Worm (Caenorhabditis elegans) whole organism, L4 larva: ENCODE data around the gene B0513.90.

ENCODE experiments used
- D1046.2 ChIP-seq: fragments of 200-800 bp; sonication (Bioruptor generic); IDR thresholded peaks from 2 replicates; pipeline ENCODE4 v1.3.6; 2022; ENCODE audit warnings: missing genetic modification characterization, missing compliant biosample characterization
- F26F4.8 ChIP-seq: fragments of 200-800 bp; sonication (Bioruptor generic); conservative IDR thresholded peaks from 2 replicates; pipeline ENCODE4 v1.3.6; 2022; ENCODE audit warnings: missing genetic modification characterization, missing compliant biosample characterization
- F37D6.2 ChIP-seq: sonication (generic microtip); optimal IDR thresholded peaks from 2 replicates; lab custom pipeline; 2016; ENCODE audit warnings: mild to moderate bottlenecking, missing genetic modification characterization, missing compliant biosample characterization
- F49E8.2 ChIP-seq: sonication (generic microtip); optimal IDR thresholded peaks from 2 replicates; lab custom pipeline; 2016; ENCODE audit warnings: missing compliant biosample characterization, mild to moderate bottlenecking, missing genetic modification characterization, borderline replicate concordance
- R02D3.7 ChIP-seq: fragments of 150-350 bp; sonication (generic microtip); optimal IDR thresholded peaks from 3 replicates; lab custom pipeline; 2014; ENCODE audit warnings: missing biosample characterization, missing genetic modification characterization
- T20F7.1 ChIP-seq: fragments of 200-800 bp; sonication (Bioruptor generic); optimal IDR thresholded peaks from 2 replicates; lab custom pipeline; 2018; ENCODE audit warnings: mild to moderate bottlenecking, missing genetic modification characterization, missing compliant biosample characterization
- Y75B8A.6 ChIP-seq: fragments of 200-800 bp; sonication (Bioruptor generic); IDR thresholded peaks from 2 replicates; pipeline ENCODE4 v1.3.6; 2022; ENCODE audit warnings: missing genetic modification reagents, missing genetic modification characterization, missing compliant biosample characterization
- aly-2 ChIP-seq: sonication (generic microtip); optimal IDR thresholded peaks from 2 replicates; lab custom pipeline; 2018; ENCODE audit warnings: missing biosample characterization, missing genetic modification characterization
- ama-1 ChIP-seq: fragments of 150-350 bp; optimal IDR thresholded peaks from 2 replicates; lab custom pipeline; 2014; ENCODE audit warnings: inconsistent platforms, mixed read lengths
- ceh-20 ChIP-seq: fragments of 200-800 bp; sonication (Bioruptor generic); IDR thresholded peaks from 2 replicates; pipeline ENCODE4 v1.3.6; 2022; ENCODE audit warnings: missing genetic modification reagents, missing genetic modification characterization, missing compliant biosample characterization
- ceh-28 ChIP-seq: fragments of 150-350 bp; optimal IDR thresholded peaks from 2 replicates; lab custom pipeline; 2014; ENCODE audit warnings: missing biosample characterization, missing genetic modification reagents, missing genetic modification characterization
- daf-16 ChIP-seq, 3 experiments: sonication (generic microtip); optimal IDR thresholded peaks; 2 replicates each; lab custom pipeline; 2016 to 2017; ENCODE audit warnings: missing genetic modification characterization in 3 of 3, missing genetic modification reagents in 3 of 3, mild to moderate bottlenecking in 2 of 3, missing compliant biosample characterization in 2 of 3, missing biosample characterization in 1 of 3, moderate library complexity in 1 of 3
- daf-19 ChIP-seq: fragments of 200-800 bp; sonication (Bioruptor generic); conservative IDR thresholded peaks from 2 replicates; pipeline ENCODE4 v1.3.6; 2022; ENCODE audit warnings: missing genetic modification characterization, missing compliant biosample characterization
- dmd-6 ChIP-seq: fragments of 200-800 bp; sonication (Bioruptor generic); IDR thresholded peaks from 2 replicates; pipeline ENCODE4 v1.3.6; 2022; ENCODE audit warnings: missing genetic modification reagents, missing genetic modification characterization, missing compliant biosample characterization
- dmd-8 ChIP-seq: fragments of 200-800 bp; sonication (Bioruptor generic); IDR thresholded peaks from 2 replicates; pipeline ENCODE4 v1.3.6; 2022; ENCODE audit warnings: missing genetic modification characterization, missing compliant biosample characterization
- dpl-1 ChIP-seq: fragments of 150-350 bp; optimal IDR thresholded peaks from 2 replicates; lab custom pipeline; 2014; ENCODE audit warnings: missing biosample characterization, missing genetic modification reagents, missing genetic modification characterization
- dve-1 ChIP-seq: sonication (generic microtip); optimal IDR thresholded peaks from 2 replicates; lab custom pipeline; 2017; ENCODE audit warnings: antibody characterized with exemption, mild to moderate bottlenecking, missing genetic modification characterization, missing compliant biosample characterization; ENCODE audit not compliant: insufficient read depth
- egl-27 ChIP-seq: sonication (generic microtip); optimal IDR thresholded peaks from 3 replicates; lab custom pipeline; 2017; ENCODE audit warnings: missing biosample characterization, missing genetic modification reagents, missing genetic modification characterization
- hif-1 ChIP-seq, 2 experiments: sonication (generic microtip); optimal IDR thresholded peaks; 2 replicates each; lab custom pipeline; 2016 to 2017; ENCODE audit warnings: missing compliant biosample characterization in 2 of 2, missing genetic modification characterization in 2 of 2, missing genetic modification reagents in 2 of 2, missing genotype in 2 of 2, mild to moderate bottlenecking in 1 of 2
- hlh-11 ChIP-seq: fragments of 200-800 bp; sonication (Bioruptor generic); optimal IDR thresholded peaks from 2 replicates; lab custom pipeline; 2018; ENCODE audit warnings: mild to moderate bottlenecking, missing genetic modification characterization, missing compliant biosample characterization
- hlh-30 ChIP-seq: sonication (generic microtip); optimal IDR thresholded peaks from 2 replicates; lab custom pipeline; 2017; ENCODE audit warnings: antibody characterized with exemption, mild to moderate bottlenecking, missing genetic modification characterization, missing compliant biosample characterization; ENCODE audit not compliant: insufficient read depth
- hmg-1.1 ChIP-seq: fragments of 200-800 bp; sonication (Bioruptor generic); IDR thresholded peaks from 2 replicates; pipeline ENCODE4 v1.3.6; 2022; ENCODE audit warnings: missing genetic modification reagents, missing genetic modification characterization, missing compliant biosample characterization
- lin-29 ChIP-seq: fragments of 200-800 bp; sonication (Bioruptor generic); IDR thresholded peaks from 2 replicates; pipeline ENCODE4 v1.3.6; 2022; ENCODE audit warnings: missing genetic modification reagents, missing genetic modification characterization, missing compliant biosample characterization
- lir-3 ChIP-seq: sonication (generic microtip); optimal IDR thresholded peaks from 2 replicates; lab custom pipeline; 2016; ENCODE audit warnings: mild to moderate bottlenecking, missing genetic modification characterization, missing compliant biosample characterization
- lsy-2 ChIP-seq, 2 experiments: fragments of 150-350 bp in 1 of 2; sonication (generic microtip) in 1 of 2; optimal IDR thresholded peaks; 2 replicates each; lab custom pipeline; 2014 to 2017; ENCODE audit warnings: missing biosample characterization in 2 of 2, missing genetic modification characterization in 2 of 2
- madf-5 ChIP-seq, 2 experiments: fragments of 200-800 bp; sonication (Bioruptor generic); IDR thresholded peaks; 2 replicates each; pipeline ENCODE4 v1.3.6; 2022; ENCODE audit warnings: missing compliant biosample characterization in 2 of 2, missing genetic modification characterization in 2 of 2
- mdl-1 ChIP-seq, 2 experiments: fragments of 150-350 bp in 1 of 2; sonication (generic microtip) in 1 of 2; optimal IDR thresholded peaks; 2 replicates each; lab custom pipeline; 2014 to 2017; ENCODE audit warnings: missing biosample characterization in 2 of 2, missing genetic modification characterization in 2 of 2
- mep-1 ChIP-seq: fragments of 150-350 bp; sonication (generic microtip); optimal IDR thresholded peaks from 3 replicates; lab custom pipeline; 2014; ENCODE audit warnings: missing biosample characterization, missing genetic modification characterization
- mxl-2 ChIP-seq: fragments of 200-800 bp; sonication (Bioruptor generic); conservative IDR thresholded peaks from 2 replicates; pipeline ENCODE4 v1.3.6; 2022; ENCODE audit warnings: missing genetic modification reagents, missing genetic modification characterization, missing compliant biosample characterization
- nhr-11 ChIP-seq: fragments of 150-350 bp; optimal IDR thresholded peaks from 2 replicates; lab custom pipeline; 2014; ENCODE audit warnings: missing biosample characterization, missing genetic modification characterization
- nhr-111 ChIP-seq: fragments of 200-800 bp; sonication (Bioruptor generic); optimal IDR thresholded peaks from 2 replicates; lab custom pipeline; 2018; ENCODE audit warnings: mild to moderate bottlenecking, missing genetic modification characterization, missing compliant biosample characterization
- nhr-237 ChIP-seq: sonication (generic microtip); optimal IDR thresholded peaks from 2 replicates; lab custom pipeline; 2017; ENCODE audit warnings: missing biosample characterization, missing genetic modification characterization
- nhr-48 ChIP-seq: sonication (generic microtip); optimal IDR thresholded peaks from 2 replicates; lab custom pipeline; 2016; ENCODE audit warnings: mild to moderate bottlenecking, missing genetic modification characterization, missing compliant biosample characterization
- pqm-1 ChIP-seq: sonication (generic microtip); optimal IDR thresholded peaks from 2 replicates; lab custom pipeline; 2017; ENCODE audit warnings: missing biosample characterization, missing genetic modification characterization
- rbr-2 ChIP-seq: sonication (generic microtip); optimal IDR thresholded peaks from 2 replicates; lab custom pipeline; 2016; ENCODE audit warnings: missing genotype, missing genetic modification characterization, missing compliant biosample characterization
- set-16 ChIP-seq: fragments of 200-800 bp; sonication (Bioruptor generic); IDR thresholded peaks from 2 replicates; pipeline ENCODE4 v1.3.6; 2022; ENCODE audit warnings: missing genetic modification reagents, missing genetic modification characterization, missing compliant biosample characterization
- snpc-4 ChIP-seq: fragments of 150-350 bp; optimal IDR thresholded peaks from 2 replicates; lab custom pipeline; 2014; ENCODE audit warnings: missing biosample characterization, missing genetic modification characterization
- spr-1 ChIP-seq: sonication (generic microtip); optimal IDR thresholded peaks from 2 replicates; lab custom pipeline; 2016; ENCODE audit warnings: mild to moderate bottlenecking, missing genetic modification characterization, missing compliant biosample characterization
- spr-3 ChIP-seq: fragments of 200-800 bp; sonication (Bioruptor generic); optimal IDR thresholded peaks from 2 replicates; lab custom pipeline; 2018; ENCODE audit warnings: mild to moderate bottlenecking, missing genetic modification characterization, missing compliant biosample characterization
- unc-130 ChIP-seq: sonication (generic microtip); optimal IDR thresholded peaks from 2 replicates; lab custom pipeline; 2016; ENCODE audit warnings: missing genetic modification reagents, missing genetic modification characterization, missing compliant biosample characterization
- unc-39 ChIP-seq: sonication (generic microtip); optimal IDR thresholded peaks from 2 replicates; lab custom pipeline; 2017; ENCODE audit warnings: missing biosample characterization, missing genetic modification characterization
- unc-62 ChIP-seq, 3 experiments: fragments of 150-350 bp in 1 of 3; sonication (generic microtip); optimal IDR thresholded peaks in 2 of 3; peaks in 1 of 3; 1 replicate in 1 of 3; 2 replicates in 2 of 3; lab custom pipeline; 2014 to 2017; ENCODE audit warnings: missing biosample characterization in 3 of 3, missing genetic modification characterization in 3 of 3, missing genetic modification reagents in 3 of 3, missing genotype in 1 of 3
- zfp-2 ChIP-seq: sonication (generic microtip); optimal IDR thresholded peaks from 2 replicates; lab custom pipeline; 2016; ENCODE audit warnings: mild to moderate bottlenecking, missing genetic modification characterization, missing compliant biosample characterization
- zip-2 ChIP-seq: fragments of 150-350 bp; optimal IDR thresholded peaks from 2 replicates; lab custom pipeline; 2014; ENCODE audit warnings: missing biosample characterization, missing genetic modification characterization
- ztf-11 ChIP-seq: fragments of 150-350 bp; optimal IDR thresholded peaks from 2 replicates; lab custom pipeline; 2014; ENCODE audit warnings: missing biosample characterization, missing genetic modification characterization

B0513.90 gene

DNA sequence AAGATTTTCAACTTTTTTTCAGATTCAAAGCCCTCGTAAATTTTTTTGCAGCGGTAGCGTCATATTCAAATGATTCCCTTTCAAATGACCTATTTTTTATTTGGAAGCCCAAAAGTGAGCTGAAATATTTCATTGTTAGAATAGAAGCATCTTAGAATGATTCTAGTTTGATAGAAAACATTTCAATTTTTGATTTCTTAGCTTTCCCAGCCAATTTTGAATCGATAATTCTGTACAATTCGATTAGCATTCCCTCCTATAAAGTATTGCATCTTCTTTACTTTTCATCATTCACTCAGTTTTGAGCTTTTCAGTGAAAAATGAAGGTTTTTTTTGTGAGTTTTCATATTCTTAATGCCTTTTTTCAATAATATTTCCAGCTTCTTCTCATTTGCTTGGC lies at the start of gene B0513.90:
Gene B0513.90 (plus strand): TSS at position 301 of the 400 bp plus-strand sequence.
- TF ChIP-seq lir-3 (tag; lab: Kevin White, UChicago): no peak
- no peak for TF ChIP-seq R02D3.7 (tag; lab: Kevin White, UChicago)
- no peak for TF ChIP-seq dmd-6 (GFP tag; lab: Robert Waterston, UW)
- TF ChIP-seq nhr-111 (GFP tag; lab: Kevin White, UChicago): no peak
- no peak for TF ChIP-seq unc-62 (GFP tag; optimal IDR thresholded peaks at IDR 0.05 in 1 of 2; lab: Kevin White, UChicago)
- TF ChIP-seq unc-62 (tag; optimal IDR thresholded peaks at IDR 0.05; lab: Kevin White, UChicago): no peak
- no peak for TF ChIP-seq ztf-11 (tag; lab: Kevin White, UChicago)
- no peak for TF ChIP-seq unc-39
- TF ChIP-seq lsy-2 (tag; optimal IDR thresholded peaks at IDR 0.05; lab: Kevin White, UChicago): no peak
- no peak for TF ChIP-seq zip-2 (tag; lab: Kevin White, UChicago)
- no peak for TF ChIP-seq hmg-1.1 (GFP tag; lab: Robert Waterston, UW)
- TF ChIP-seq spr-3 (GFP tag; lab: Kevin White, UChicago): no peak
- TF ChIP-seq dmd-8 (GFP tag; lab: Robert Waterston, UW): no peak
- TF ChIP-seq pqm-1 (tag; lab: Kevin White, UChicago): no peak
- TF ChIP-seq unc-130 (GFP tag; lab: Kevin White, UChicago): no peak
- TF ChIP-seq T20F7.1 (GFP tag; lab: Kevin White, UChicago): no peak
- no peak for TF ChIP-seq zfp-2 (tag; lab: Kevin White, UChicago)
- no peak for TF ChIP-seq Y75B8A.6 (GFP tag; lab: Robert Waterston, UW)
- no peak for TF ChIP-seq F49E8.2 (tag; lab: Kevin White, UChicago)
- no peak for TF ChIP-seq egl-27 (tag; lab: Kevin White, UChicago)
- no peak for TF ChIP-seq snpc-4 (tag; lab: Kevin White, UChicago)
- TF ChIP-seq, all 104 proteins: peak for 0

DNA sequence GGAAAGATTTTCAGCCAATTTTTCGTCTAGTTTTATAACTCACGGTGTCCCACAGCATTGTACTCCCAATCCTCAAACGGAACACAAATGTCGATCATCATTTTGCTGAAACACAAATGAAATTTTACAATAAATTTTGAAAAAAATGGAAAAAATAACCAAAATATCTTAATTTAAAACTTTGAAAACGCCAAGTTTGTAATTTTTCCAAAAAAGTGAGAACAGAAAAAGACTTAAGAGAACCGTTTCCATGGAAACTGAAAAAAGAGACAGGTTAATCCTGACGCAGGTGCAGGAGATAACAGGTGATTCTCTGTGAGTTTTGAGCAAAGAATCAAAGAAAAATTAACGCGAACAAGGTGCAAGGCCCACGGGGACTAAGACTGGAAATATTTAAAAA lies 46.0 kb upstream of the B0513.90 start, which contains the start of gene Y45F10D.15:
Gene Y45F10D.15 (minus strand): TSS at position 101 of the 400 bp plus-strand sequence.
- TF ChIP-seq ama-1 (lab: Kevin White, UChicago): no peak
- TF ChIP-seq aly-2: no peak
- no peak for TF ChIP-seq daf-19 (GFP tag; lab: Robert Waterston, UW)
- no peak for TF ChIP-seq hif-1 (tag; optimal IDR thresholded peaks at IDR 0.05; lab: Kevin White, UChicago)

DNA sequence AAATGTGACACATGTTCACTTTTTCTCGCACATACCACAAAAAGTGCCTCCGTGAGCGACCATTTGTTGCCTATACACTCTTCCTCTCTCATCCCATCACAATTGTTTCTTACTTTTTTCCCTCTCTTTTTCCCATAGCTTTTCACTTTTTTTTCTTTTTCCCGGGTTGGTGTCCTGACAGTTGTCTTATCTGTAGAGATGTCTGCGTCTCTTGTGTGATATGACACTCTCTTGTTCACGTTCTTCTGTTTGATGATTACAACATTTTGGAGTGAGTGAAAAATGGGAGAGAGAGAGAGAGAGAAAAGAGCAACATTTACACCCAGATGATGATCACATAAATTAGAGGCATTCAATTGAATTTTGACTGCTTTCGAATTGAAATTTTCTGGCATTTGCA lies 40.5 kb upstream of the B0513.90 start:
- TF ChIP-seq mdl-1 (tag; optimal IDR thresholded peaks at IDR 0.05; lab: Kevin White, UChicago) (peak in 1 of 2 experiments; percentile 38), madf-5 (GFP tag; IDR thresholded peaks at IDR 0.05; lab: Robert Waterston, UW) (no peak), Y75B8A.6 (GFP tag; lab: Robert Waterston, UW) (no peak), dmd-8 (GFP tag; lab: Robert Waterston, UW) (no peak), nhr-237 (tag; lab: Kevin White, UChicago) (no peak), R02D3.7 (tag; lab: Kevin White, UChicago) (no peak), hlh-30 (tag; lab: Kevin White, UChicago) (peak; percentile 74), rbr-2 (tag; lab: Kevin White, UChicago) (no peak), ceh-20 (GFP tag; lab: Robert Waterston, UW) (no peak), spr-1 (peak; percentile 37), set-16 (no peak), F26F4.8 (GFP tag; lab: Robert Waterston, UW) (no peak), nhr-48 (tag; lab: Kevin White, UChicago) (peak; percentile 41), dpl-1 (GFP tag; lab: Kevin White, UChicago) (peak; percentile 38), hlh-11 (tag; lab: Kevin White, UChicago) (peak; percentile 93), dve-1 (tag; lab: Kevin White, UChicago) (peak; percentile 93), lin-29 (GFP tag; lab: Robert Waterston, UW) (no peak), mep-1 (peak; percentile 64), pqm-1 (tag; lab: Kevin White, UChicago) (peak; percentile 78), F37D6.2 (tag; lab: Kevin White, UChicago) (no peak), T20F7.1 (GFP tag; lab: Kevin White, UChicago) (peak; percentile 18), lir-3 (tag; lab: Kevin White, UChicago) (no peak), D1046.2 (GFP tag; lab: Robert Waterston, UW) (no peak), daf-16 (GFP tag; optimal IDR thresholded peaks at IDR 0.05; lab: Kevin White, UChicago) (peak in 1 of 2 experiments; percentile 85), daf-16 (tag; optimal IDR thresholded peaks at IDR 0.05; lab: Kevin White, UChicago) (peak; percentile 83), egl-27 (tag; lab: Kevin White, UChicago) (no peak), nhr-11 (tag; lab: Kevin White, UChicago) (peak; percentile 51), ceh-28 (no peak), mxl-2 (no peak), unc-130 (GFP tag; lab: Kevin White, UChicago) (no peak)
